Fruit fly (Drosophila melanogaster) whole organism, prepupa: ENCODE data around the gene CG17801.

ENCODE experiments used
- Blimp-1 ChIP-seq: fragments of 200-800 bp; sonication (Bioruptor generic); optimal IDR thresholded peaks from 3 replicates; lab custom pipeline; 2017; ENCODE audit warnings: missing biosample characterization, missing genetic modification characterization, mild to moderate bottlenecking, moderate library complexity, missing genetic modification reagents
- CG10631 ChIP-seq: fragments of 200-800 bp; sonication (Bioruptor generic); optimal IDR thresholded peaks from 2 replicates; lab custom pipeline; 2016; ENCODE audit warnings: missing biosample characterization, missing genetic modification characterization
- CG11762 ChIP-seq: fragments of 200-800 bp; sonication (Bioruptor generic); optimal IDR thresholded peaks from 3 replicates; lab custom pipeline; 2016; ENCODE audit warnings: missing biosample characterization, missing genetic modification characterization; ENCODE audit not compliant: insufficient read depth
- CG11902 ChIP-seq: fragments of 200-800 bp; sonication (Bioruptor generic); optimal IDR thresholded peaks from 3 replicates; lab custom pipeline; 2016; ENCODE audit warnings: missing biosample characterization, missing genetic modification characterization
- CG15336 ChIP-seq: fragments of 200-800 bp; sonication (Bioruptor generic); IDR thresholded peaks from 2 replicates; pipeline ENCODE4 v1.3.6; 2022; ENCODE audit warnings: missing biosample characterization, missing genetic modification characterization
- CG16779 ChIP-seq: fragments of 200-800 bp; sonication (Bioruptor generic); optimal IDR thresholded peaks from 3 replicates; lab custom pipeline; 2017; ENCODE audit warnings: missing biosample characterization, mild to moderate bottlenecking, missing genetic modification characterization
- CG31627 ChIP-seq: fragments of 200-800 bp; sonication (Bioruptor generic); optimal IDR thresholded peaks from 3 replicates; lab custom pipeline; 2016; ENCODE audit warnings: missing biosample characterization, missing genetic modification characterization
- CG32006 ChIP-seq: fragments of 200-800 bp; sonication (Bioruptor generic); optimal IDR thresholded peaks from 3 replicates; lab custom pipeline; 2017; ENCODE audit warnings: missing biosample characterization, mild to moderate bottlenecking, missing genetic modification characterization
- CG34406 ChIP-seq: fragments of 200-800 bp; sonication (Bioruptor generic); optimal IDR thresholded peaks from 3 replicates; lab custom pipeline; 2016; ENCODE audit warnings: missing biosample characterization, missing genetic modification characterization
- CG3919 ChIP-seq: fragments of 200-800 bp; sonication (Bioruptor generic); optimal IDR thresholded peaks from 3 replicates; lab custom pipeline; 2016; ENCODE audit warnings: missing biosample characterization, missing genetic modification characterization
- CG6163 ChIP-seq: fragments of 200-800 bp; sonication (Bioruptor generic); IDR thresholded peaks from 3 replicates; pipeline ENCODE4 v1.3.6; 2022; ENCODE audit warnings: missing biosample characterization, missing genetic modification characterization
- CG6276 ChIP-seq: fragments of 200-800 bp; sonication (Bioruptor generic); optimal IDR thresholded peaks from 2 replicates; lab custom pipeline; 2017; ENCODE audit warnings: missing biosample characterization, mild to moderate bottlenecking, missing genetic modification characterization
- CG6792 ChIP-seq: fragments of 200-800 bp; sonication (Bioruptor generic); optimal IDR thresholded peaks from 3 replicates; lab custom pipeline; 2016; ENCODE audit warnings: missing biosample characterization, missing genetic modification characterization
- CG6808 ChIP-seq: fragments of 200-800 bp; sonication (Bioruptor generic); optimal IDR thresholded peaks from 3 replicates; lab custom pipeline; 2017; ENCODE audit warnings: missing biosample characterization, missing genetic modification characterization, mild to moderate bottlenecking, moderate library complexity, missing genetic modification reagents
- CG8319 ChIP-seq: fragments of 200-800 bp; sonication (Bioruptor generic); optimal IDR thresholded peaks from 3 replicates; lab custom pipeline; 2016; ENCODE audit warnings: missing biosample characterization, missing genetic modification characterization
- CG8632 ChIP-seq: fragments of 200-800 bp; sonication (Bioruptor generic); optimal IDR thresholded peaks from 3 replicates; lab custom pipeline; 2016; ENCODE audit warnings: missing biosample characterization, missing genetic modification characterization
- CG9139 ChIP-seq: fragments of 200-800 bp; sonication (Bioruptor generic); optimal IDR thresholded peaks from 3 replicates; lab custom pipeline; 2017; ENCODE audit warnings: missing biosample characterization, mild to moderate bottlenecking, missing genetic modification characterization
- Eip75B ChIP-seq: fragments of 200-800 bp; sonication (Bioruptor generic); optimal IDR thresholded peaks from 3 replicates; lab custom pipeline; 2016; ENCODE audit warnings: missing biosample characterization, missing genetic modification characterization
- Eip78C ChIP-seq: fragments of 200-800 bp; sonication (Bioruptor generic); peaks from one replicate; lab custom pipeline; 2016; ENCODE audit warnings: missing biosample characterization, missing genetic modification characterization
- Eip93F ChIP-seq: fragments of 200-800 bp; sonication (Bioruptor generic); optimal IDR thresholded peaks from 2 replicates; lab custom pipeline; 2016; ENCODE audit warnings: missing biosample characterization, mild to moderate bottlenecking, missing genetic modification characterization
- Ets21C ChIP-seq: fragments of 200-800 bp; sonication (Bioruptor generic); optimal IDR thresholded peaks from 3 replicates; lab custom pipeline; 2016; ENCODE audit warnings: missing biosample characterization, missing genetic modification characterization
- Gug ChIP-seq: fragments of 200-800 bp; sonication (Bioruptor generic); IDR thresholded peaks from 2 replicates; pipeline ENCODE4 v1.3.6; 2022; ENCODE audit warnings: missing biosample characterization, missing genetic modification characterization
- Hr39 ChIP-seq: fragments of 200-800 bp; sonication (Bioruptor generic); optimal IDR thresholded peaks from 2 replicates; lab custom pipeline; 2016; ENCODE audit warnings: missing biosample characterization, missing genetic modification characterization
- Lpt ChIP-seq: fragments of 200-800 bp; sonication (Bioruptor generic); optimal IDR thresholded peaks from 3 replicates; lab custom pipeline; 2016; ENCODE audit warnings: missing biosample characterization, missing genetic modification characterization
- Met ChIP-seq: fragments of 200-800 bp; sonication (Bioruptor generic); optimal IDR thresholded peaks from 3 replicates; lab custom pipeline; 2016; ENCODE audit warnings: missing biosample characterization, missing genetic modification characterization
- OdsH ChIP-seq: fragments of 200-800 bp; sonication (Bioruptor generic); optimal IDR thresholded peaks from 3 replicates; lab custom pipeline; 2016; ENCODE audit warnings: missing biosample characterization, missing genetic modification characterization
- Smox ChIP-seq: fragments of 200-800 bp; sonication (Bioruptor generic); optimal IDR thresholded peaks from 3 replicates; lab custom pipeline; 2016; ENCODE audit warnings: missing biosample characterization, missing genetic modification characterization
- Sox102F ChIP-seq: fragments of 200-800 bp; sonication (Bioruptor generic); optimal IDR thresholded peaks from 2 replicates; lab custom pipeline; 2016; ENCODE audit warnings: missing biosample characterization, mild to moderate bottlenecking, missing genetic modification characterization
- Sox14 ChIP-seq: fragments of 200-800 bp; sonication (Bioruptor generic); optimal IDR thresholded peaks from 3 replicates; lab custom pipeline; 2016; ENCODE audit warnings: missing biosample characterization, missing genetic modification characterization
- Sox15 ChIP-seq: fragments of 200-800 bp; sonication (Bioruptor generic); optimal IDR thresholded peaks from 3 replicates; lab custom pipeline; 2016; ENCODE audit warnings: missing biosample characterization, missing genetic modification characterization
- achi ChIP-seq: fragments of 200-800 bp; sonication (Bioruptor generic); optimal IDR thresholded peaks from 3 replicates; lab custom pipeline; 2016; ENCODE audit warnings: missing biosample characterization, missing genetic modification characterization
- acj6 ChIP-seq: fragments of 200-800 bp; sonication (Bioruptor generic); optimal IDR thresholded peaks from 3 replicates; lab custom pipeline; 2016; ENCODE audit warnings: missing biosample characterization, missing genetic modification characterization
- cyc ChIP-seq: fragments of 200-800 bp; sonication (Bioruptor generic); optimal IDR thresholded peaks from 3 replicates; lab custom pipeline; 2016; ENCODE audit warnings: missing biosample characterization, missing genetic modification characterization
- dsx ChIP-seq: fragments of 200-800 bp; optimal IDR thresholded peaks from 3 replicates; lab custom pipeline; 2019; ENCODE audit warnings: missing biosample characterization, mild to moderate bottlenecking, missing genetic modification characterization, moderate library complexity; ENCODE audit not compliant: poor library complexity, severe bottlenecking
- eg ChIP-seq: fragments of 200-800 bp; sonication (Bioruptor generic); IDR thresholded peaks from 3 replicates; pipeline ENCODE4 v1.3.6; 2022; ENCODE audit warnings: missing biosample characterization, missing genetic modification characterization
- esn ChIP-seq: fragments of 200-800 bp; sonication (Bioruptor generic); optimal IDR thresholded peaks from 2 replicates; lab custom pipeline; 2016; ENCODE audit warnings: missing biosample characterization, mild to moderate bottlenecking, missing genetic modification characterization, moderate library complexity
- fd59A ChIP-seq: fragments of 200-800 bp; sonication (Bioruptor generic); optimal IDR thresholded peaks from 2 replicates; lab custom pipeline; 2017; ENCODE audit warnings: missing biosample characterization, mild to moderate bottlenecking, missing genetic modification characterization, missing genetic modification reagents
- fd85E ChIP-seq: fragments of 200-800 bp; sonication (Bioruptor generic); optimal IDR thresholded peaks from 3 replicates; lab custom pipeline; 2016; ENCODE audit warnings: missing biosample characterization, missing genetic modification characterization
- lz ChIP-seq: fragments of 200-800 bp; sonication (Bioruptor generic); optimal IDR thresholded peaks from 3 replicates; lab custom pipeline; 2016; ENCODE audit warnings: missing biosample characterization, missing genetic modification characterization
- net ChIP-seq: fragments of 200-800 bp; sonication (Bioruptor generic); optimal IDR thresholded peaks from 3 replicates; lab custom pipeline; 2016; ENCODE audit warnings: missing biosample characterization, missing genetic modification characterization
- pdm3 ChIP-seq: fragments of 200-800 bp; sonication (Bioruptor generic); optimal IDR thresholded peaks from 3 replicates; lab custom pipeline; 2016; ENCODE audit warnings: missing biosample characterization, missing genetic modification characterization
- spab ChIP-seq: fragments of 200-800 bp; sonication (Bioruptor generic); optimal IDR thresholded peaks from 2 replicates; lab custom pipeline; 2017; ENCODE audit warnings: missing biosample characterization, mild to moderate bottlenecking, missing genetic modification characterization, missing genetic modification reagents
- svp ChIP-seq: fragments of 200-800 bp; sonication (Bioruptor generic); peaks from one replicate; lab custom pipeline; 2016; ENCODE audit warnings: missing biosample characterization, missing genetic modification characterization
- topi ChIP-seq: fragments of 200-800 bp; sonication (Bioruptor generic); optimal IDR thresholded peaks from 3 replicates; lab custom pipeline; 2016; ENCODE audit warnings: missing biosample characterization, missing genetic modification characterization

CG17801 gene

dm6 chr3R:17825806-17826583 lies 19.1 kb upstream of the CG17801 start (continued):
- TF ChIP-seq Smox (peak; percentile 26), Ets21C (peak; percentile 4), CG11902 (GFP tag; lab: Kevin White, UChicago) (peak; percentile 42), CG34406 (peak; percentile 66), CG6792 (GFP tag; lab: Kevin White, UChicago) (peak; percentile 60), CG6163 (GFP tag; lab: Robert Waterston, UW) (no peak), OdsH (GFP tag; lab: Kevin White, UChicago) (peak; percentile 46), Sox14 (GFP tag; lab: Kevin White, UChicago) (no peak), CG8319 (no peak), CG11762 (GFP tag; lab: Kevin White, UChicago) (no peak), Hr39 (peak; percentile 26), Gug (GFP tag; lab: Robert Waterston, UW) (no peak), acj6 (GFP tag; lab: Kevin White, UChicago) (peak; percentile 48)

- no peak for TF ChIP-seq svp (GFP tag; lab: Kevin White, UChicago)
- no peak for TF ChIP-seq CG8319
- peak; percentile 40 for TF ChIP-seq CG32006 (GFP tag; lab: Kevin White, UChicago)
- no peak for TF ChIP-seq lz
- no peak for TF ChIP-seq net (GFP tag; lab: Kevin White, UChicago)
- TF ChIP-seq Sox14 (GFP tag; lab: Kevin White, UChicago): no peak
- no peak for TF ChIP-seq eg (GFP tag; lab: Robert Waterston, UW)
- TF ChIP-seq Eip78C (GFP tag; lab: Kevin White, UChicago): peak; percentile 61
- TF ChIP-seq pdm3 (GFP tag; lab: Kevin White, UChicago): no peak
- no peak for TF ChIP-seq acj6 (GFP tag; lab: Kevin White, UChicago)
- no peak for TF ChIP-seq CG11762 (GFP tag; lab: Kevin White, UChicago)
- no peak for TF ChIP-seq cyc (GFP tag; lab: Kevin White, UChicago)
- no peak for TF ChIP-seq Ets21C
- TF ChIP-seq Gug (GFP tag; lab: Robert Waterston, UW): no peak
- no peak for TF ChIP-seq esn
- no peak for TF ChIP-seq achi (GFP tag; lab: Kevin White, UChicago)
- TF ChIP-seq topi: no peak
- no peak for TF ChIP-seq CG8632
- TF ChIP-seq Sox15 (GFP tag; lab: Kevin White, UChicago): no peak
- no peak for TF ChIP-seq CG9139 (GFP tag; lab: Kevin White, UChicago)
- no peak for TF ChIP-seq Lpt (GFP tag; lab: Kevin White, UChicago)
- TF ChIP-seq CG10631 (GFP tag; lab: Kevin White, UChicago): peak; percentile 12
- no peak for TF ChIP-seq spab (GFP tag; lab: Kevin White, UChicago)
These were observed 14.9 kb upstream of the CG17801 start for dm6 chr3R:17821744-17822143.

- no peak for TF ChIP-seq Gug (GFP tag; lab: Robert Waterston, UW)
- peak; percentile 31 for TF ChIP-seq CG31627
- TF ChIP-seq Met: peak; percentile 42
- peak; percentile 14 for TF ChIP-seq Ets21C
- TF ChIP-seq Smox: peak; percentile 10
- no peak for TF ChIP-seq CG34406
- no peak for TF ChIP-seq CG11902 (GFP tag; lab: Kevin White, UChicago)
- no peak for TF ChIP-seq CG8319
- TF ChIP-seq spab (GFP tag; lab: Kevin White, UChicago): no peak
- no peak for TF ChIP-seq CG16779 (tag; lab: Kevin White, UChicago)
- TF ChIP-seq Eip75B (GFP tag; lab: Kevin White, UChicago): no peak
- no peak for TF ChIP-seq fd85E (GFP tag; lab: Kevin White, UChicago)
- TF ChIP-seq CG6276 (GFP tag; lab: Kevin White, UChicago): no peak
- no peak for TF ChIP-seq CG15336 (GFP tag; lab: Robert Waterston, UW)
- TF ChIP-seq Blimp-1: no peak
- TF ChIP-seq CG3919: no peak
- no peak for TF ChIP-seq Eip93F (GFP tag; lab: Kevin White, UChicago)
- no peak for TF ChIP-seq CG9139 (GFP tag; lab: Kevin White, UChicago)
- TF ChIP-seq dsx (GFP tag; lab: Kevin White, UChicago): no peak
- TF ChIP-seq Sox14 (GFP tag; lab: Kevin White, UChicago): no peak
- TF ChIP-seq lz: peak; percentile 8
- TF ChIP-seq Sox102F (GFP tag; lab: Kevin White, UChicago): peak; percentile 40
- TF ChIP-seq CG11762 (GFP tag; lab: Kevin White, UChicago): no peak
- no peak for TF ChIP-seq Eip78C (GFP tag; lab: Kevin White, UChicago)
- no peak for TF ChIP-seq CG32006 (GFP tag; lab: Kevin White, UChicago)
- TF ChIP-seq achi (GFP tag; lab: Kevin White, UChicago): no peak
- TF ChIP-seq CG6808 (GFP tag; lab: Kevin White, UChicago): no peak
- no peak for TF ChIP-seq fd59A (GFP tag; lab: Kevin White, UChicago)
- no peak for TF ChIP-seq CG10631 (GFP tag; lab: Kevin White, UChicago)
- TF ChIP-seq cyc (GFP tag; lab: Kevin White, UChicago): no peak
- TF ChIP-seq esn: peak; percentile 46
These were observed 11.9 kb upstream of the CG17801 start for dm6 chr3R:17818803-17819202.
